Worm (Caenorhabditis elegans): ENCODE results near the gene ZK637.15.

Gene ZK637.15

DNA sequence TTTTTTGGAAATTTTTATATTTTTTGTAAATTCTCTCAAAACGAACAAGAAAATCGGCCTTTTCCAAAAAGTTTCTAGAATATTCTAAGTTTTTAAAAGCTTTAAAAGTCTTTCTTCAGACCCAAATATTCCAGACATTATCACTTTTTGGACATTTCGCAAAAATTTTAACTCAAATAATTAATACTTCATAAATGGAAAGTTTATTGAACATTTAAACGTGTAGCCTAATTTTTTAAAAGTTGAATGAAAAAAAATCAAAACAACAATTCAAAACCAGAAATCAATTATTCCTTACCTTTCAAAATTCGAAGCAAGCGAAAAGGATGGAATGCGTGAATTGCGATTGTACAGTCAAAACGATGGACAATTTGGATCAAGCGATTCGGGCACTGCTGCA is at the start of gene ZK637.15:
Gene ZK637.15, plus strand, starts transcription at position 301 of the 400 bp plus-strand sequence.
- TF ChIP-seq tab-1 (GFP tag; IDR thresholded peaks at IDR 0.05) (no peak), ref-1 (GFP tag; conservative IDR thresholded peaks at IDR 0.05) (no peak), ztf-23 (GFP tag; IDR thresholded peaks at IDR 0.05) (no peak), klf-2 (GFP tag; conservative IDR thresholded peaks at IDR 0.05) (no peak), ztf-29 (GFP tag; IDR thresholded peaks at IDR 0.05) (no peak), med-1 (GFP tag; optimal IDR thresholded peaks at IDR 0.05; ENCODE audit: insufficient read depth) (no peak), cog-1 (tag; optimal IDR thresholded peaks at IDR 0.05) (no peak), flt-1 (GFP tag; IDR thresholded peaks at IDR 0.05) (no peak), T22C8.4 (GFP tag; IDR thresholded peaks at IDR 0.05) (no peak)

DNA sequence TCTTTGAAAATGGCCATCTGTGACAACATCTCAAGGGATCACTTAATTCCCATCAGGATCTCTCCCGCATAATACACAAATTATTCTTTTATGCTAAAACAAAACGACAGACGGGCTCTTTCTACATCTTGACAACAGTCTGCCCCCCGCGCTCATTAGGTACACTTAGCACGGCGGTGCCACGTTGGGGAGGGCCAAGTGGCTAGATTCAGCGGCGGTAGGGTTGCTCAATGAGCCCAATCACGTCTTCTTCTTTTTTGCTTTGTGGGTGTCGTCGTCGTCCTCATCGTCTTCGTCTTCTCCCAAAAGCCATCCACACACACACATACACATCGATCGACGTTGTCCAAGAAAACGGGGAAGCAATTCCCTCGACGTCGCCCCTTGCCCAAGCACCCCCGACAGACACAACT is 46.8 kb upstream of the ZK637.15 start:
- TF ChIP-seq T22C8.4 (GFP tag; IDR thresholded peaks at IDR 0.05) (peak; percentile 58; the same call in 1 of the 2 replicates), tab-1 (GFP tag; IDR thresholded peaks at IDR 0.05) (no peak), cog-1 (tag; optimal IDR thresholded peaks at IDR 0.05) (peak; percentile 1), med-1 (GFP tag; optimal IDR thresholded peaks at IDR 0.05; ENCODE audit: insufficient read depth) (no peak), ref-1 (GFP tag; conservative IDR thresholded peaks at IDR 0.05) (no peak), klf-2 (GFP tag; conservative IDR thresholded peaks at IDR 0.05) (no peak), ztf-23 (GFP tag; IDR thresholded peaks at IDR 0.05) (no peak; the same call in 1 of the 2 replicates), flt-1 (GFP tag; IDR thresholded peaks at IDR 0.05) (0 out of 2 replicates have a peak, but pooled peaks have one; percentile 41), ztf-29 (GFP tag; IDR thresholded peaks at IDR 0.05) (no peak)

DNA sequence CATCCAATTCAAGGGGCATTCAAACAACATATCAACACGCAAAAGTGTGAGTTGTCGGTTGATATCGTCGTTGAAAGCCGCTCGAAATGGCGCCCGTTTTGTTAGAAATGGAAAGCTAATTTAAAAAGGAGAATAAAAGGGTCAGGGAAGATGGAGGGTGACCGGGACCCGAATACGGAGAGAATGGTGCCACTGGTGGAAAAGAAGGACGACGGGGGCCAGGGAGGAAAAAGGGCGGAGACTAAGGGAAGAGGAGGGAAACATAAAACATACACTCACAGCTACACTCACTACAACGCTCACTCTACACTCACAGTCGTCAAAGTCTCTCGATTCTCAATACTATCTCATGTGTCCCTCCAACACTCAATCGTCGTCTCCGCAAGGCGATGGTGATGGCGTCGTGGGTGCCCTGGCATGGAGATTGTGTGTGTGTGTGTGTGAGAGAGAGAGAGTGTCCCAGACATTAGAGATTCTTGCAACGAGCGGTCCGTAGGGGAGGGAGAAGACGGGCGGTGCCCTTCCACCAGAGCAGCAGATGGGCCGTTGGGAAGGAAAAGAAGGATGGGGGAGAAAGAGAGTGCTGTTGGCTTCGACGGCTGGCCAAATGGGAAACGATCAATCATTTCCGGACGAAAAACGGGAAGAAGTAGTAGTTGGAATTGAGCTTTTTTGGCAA is 45.8 kb upstream of the ZK637.15 start:
- peak; percentile 56; the same call in 1 of the 2 replicates for TF ChIP-seq ztf-23 (GFP tag; IDR thresholded peaks at IDR 0.05)
- no peak for TF ChIP-seq ztf-29 (GFP tag; IDR thresholded peaks at IDR 0.05)
- TF ChIP-seq cog-1 (tag; optimal IDR thresholded peaks at IDR 0.05): peak; percentile 85
- peak; percentile 65; the same call in 1 of the 2 replicates for TF ChIP-seq flt-1 (GFP tag; IDR thresholded peaks at IDR 0.05)
- no peak for TF ChIP-seq klf-2 (GFP tag; conservative IDR thresholded peaks at IDR 0.05)
- TF ChIP-seq T22C8.4 (GFP tag; IDR thresholded peaks at IDR 0.05): no peak
- TF ChIP-seq med-1 (GFP tag; optimal IDR thresholded peaks at IDR 0.05; ENCODE audit: insufficient read depth): no peak
- TF ChIP-seq ref-1 (GFP tag; conservative IDR thresholded peaks at IDR 0.05): no peak
- TF ChIP-seq tab-1 (GFP tag; IDR thresholded peaks at IDR 0.05): 0 out of 2 replicates have a peak, but pooled peaks have one; percentile 61

DNA sequence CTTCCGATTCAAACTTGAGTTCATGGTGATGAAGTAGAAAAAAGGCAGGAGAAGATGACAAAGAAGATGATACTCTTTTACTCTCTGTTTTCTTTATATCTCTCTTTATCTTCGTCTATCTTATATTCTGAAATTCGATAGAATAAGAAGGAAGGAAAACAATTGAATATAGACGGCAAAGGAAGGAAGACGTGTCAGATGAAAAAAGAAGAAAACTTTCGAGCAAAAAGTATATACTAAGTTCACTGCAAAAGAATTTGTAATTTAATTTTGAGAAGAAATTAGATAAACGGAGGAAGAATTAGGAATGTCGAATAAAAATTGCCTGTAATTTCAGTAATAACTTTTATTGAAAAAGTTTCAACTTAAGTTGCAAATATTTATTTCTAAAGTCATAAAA is 42.9 kb upstream of the ZK637.15 start, which contains the start of gene K01F9.2:
Gene K01F9.2, minus strand, starts transcription at position 127 of the 400 bp plus-strand sequence.
- TF ChIP-seq ref-1 (GFP tag; conservative IDR thresholded peaks at IDR 0.05): no peak
- TF ChIP-seq tab-1 (GFP tag; IDR thresholded peaks at IDR 0.05): no peak
- TF ChIP-seq cog-1 (tag; optimal IDR thresholded peaks at IDR 0.05): no peak
- TF ChIP-seq flt-1 (GFP tag; IDR thresholded peaks at IDR 0.05): no peak
- TF ChIP-seq ztf-29 (GFP tag; IDR thresholded peaks at IDR 0.05): no peak
- no peak for TF ChIP-seq ztf-23 (GFP tag; IDR thresholded peaks at IDR 0.05)
- no peak for TF ChIP-seq med-1 (GFP tag; optimal IDR thresholded peaks at IDR 0.05; ENCODE audit: insufficient read depth)
- TF ChIP-seq T22C8.4 (GFP tag; IDR thresholded peaks at IDR 0.05): no peak
- no peak for TF ChIP-seq klf-2 (GFP tag; conservative IDR thresholded peaks at IDR 0.05)

DNA sequence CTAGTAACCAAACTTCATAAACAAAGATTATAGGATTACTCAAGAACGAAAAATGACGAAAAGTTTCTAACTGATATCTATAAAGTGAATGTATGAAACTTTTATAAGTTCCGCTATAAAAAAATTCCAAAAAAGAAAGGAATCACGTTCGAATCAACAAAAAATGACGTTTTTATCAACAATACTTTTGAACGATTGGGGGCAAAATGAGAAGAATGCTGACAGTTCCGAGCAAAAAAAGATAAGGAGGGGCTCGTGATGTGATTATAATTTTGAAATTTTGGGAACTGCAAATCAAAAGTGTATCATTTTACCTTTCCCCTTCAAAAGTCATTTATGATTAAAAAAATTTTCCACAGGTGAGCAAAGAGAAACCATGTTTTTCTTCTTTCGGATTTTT is 40.9 kb upstream of the ZK637.15 start:
- no peak for TF ChIP-seq T22C8.4 (GFP tag; IDR thresholded peaks at IDR 0.05)
- TF ChIP-seq ref-1 (GFP tag; conservative IDR thresholded peaks at IDR 0.05): no peak

DNA sequence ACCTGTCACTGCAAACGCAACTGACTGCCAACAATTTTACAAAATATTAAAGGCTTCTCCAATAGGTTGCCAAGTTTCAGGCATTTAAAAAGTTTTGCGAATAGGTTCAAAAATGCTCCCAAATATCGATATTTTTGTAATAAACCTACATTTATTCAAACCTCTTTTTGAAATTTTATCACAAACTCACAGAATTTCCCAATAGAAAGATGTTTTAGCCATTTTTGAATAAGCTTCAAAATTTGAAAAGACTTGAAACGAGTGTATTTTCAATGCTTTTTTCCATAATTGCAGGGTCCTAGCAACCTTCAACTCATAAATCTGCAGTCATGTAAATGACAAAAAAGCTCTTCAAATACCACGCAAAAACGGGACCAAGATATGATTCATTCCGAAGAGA is 37.6 kb upstream of the ZK637.15 start:
- no peak for TF ChIP-seq med-1 (GFP tag; optimal IDR thresholded peaks at IDR 0.05; ENCODE audit: insufficient read depth)
- no peak for TF ChIP-seq tab-1 (GFP tag; IDR thresholded peaks at IDR 0.05)
- no peak for TF ChIP-seq ztf-29 (GFP tag; IDR thresholded peaks at IDR 0.05)
- TF ChIP-seq cog-1 (tag; optimal IDR thresholded peaks at IDR 0.05): no peak
- TF ChIP-seq ref-1 (GFP tag; conservative IDR thresholded peaks at IDR 0.05): no peak
- TF ChIP-seq flt-1 (GFP tag; IDR thresholded peaks at IDR 0.05): no peak
- no peak for TF ChIP-seq ztf-23 (GFP tag; IDR thresholded peaks at IDR 0.05)
- no peak for TF ChIP-seq T22C8.4 (GFP tag; IDR thresholded peaks at IDR 0.05)
- TF ChIP-seq klf-2 (GFP tag; conservative IDR thresholded peaks at IDR 0.05): no peak

DNA sequence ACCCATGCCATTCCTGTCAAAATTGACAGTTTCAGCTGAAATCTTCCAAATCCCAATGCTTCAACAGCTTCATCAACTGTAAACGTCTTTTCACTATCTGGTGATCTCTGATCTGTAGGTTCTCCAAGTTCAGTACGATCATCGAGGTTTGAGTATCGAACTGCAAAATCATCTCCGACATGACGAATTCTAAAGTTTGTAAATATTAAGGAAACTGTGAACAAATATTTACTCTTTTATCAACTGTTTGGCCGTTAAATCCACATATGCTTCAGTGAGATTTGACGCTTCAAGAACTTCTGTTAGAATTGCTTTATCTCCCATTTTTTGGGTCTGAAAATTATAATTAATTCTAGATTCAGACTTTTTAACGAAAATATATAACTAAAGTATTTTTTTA is 34.7 kb upstream of the ZK637.15 start, which contains the start of gene svop-1:
Gene svop-1, minus strand, starts transcription at position 339 of the 400 bp plus-strand sequence.
- TF ChIP-seq T22C8.4 (GFP tag; IDR thresholded peaks at IDR 0.05) (no peak), klf-2 (GFP tag; conservative IDR thresholded peaks at IDR 0.05) (no peak), ref-1 (GFP tag; conservative IDR thresholded peaks at IDR 0.05) (no peak), ztf-23 (GFP tag; IDR thresholded peaks at IDR 0.05) (no peak), tab-1 (GFP tag; IDR thresholded peaks at IDR 0.05) (no peak), flt-1 (GFP tag; IDR thresholded peaks at IDR 0.05) (no peak), ztf-29 (GFP tag; IDR thresholded peaks at IDR 0.05) (no peak), cog-1 (tag; optimal IDR thresholded peaks at IDR 0.05) (no peak), med-1 (GFP tag; optimal IDR thresholded peaks at IDR 0.05; ENCODE audit: insufficient read depth) (no peak)

DNA sequence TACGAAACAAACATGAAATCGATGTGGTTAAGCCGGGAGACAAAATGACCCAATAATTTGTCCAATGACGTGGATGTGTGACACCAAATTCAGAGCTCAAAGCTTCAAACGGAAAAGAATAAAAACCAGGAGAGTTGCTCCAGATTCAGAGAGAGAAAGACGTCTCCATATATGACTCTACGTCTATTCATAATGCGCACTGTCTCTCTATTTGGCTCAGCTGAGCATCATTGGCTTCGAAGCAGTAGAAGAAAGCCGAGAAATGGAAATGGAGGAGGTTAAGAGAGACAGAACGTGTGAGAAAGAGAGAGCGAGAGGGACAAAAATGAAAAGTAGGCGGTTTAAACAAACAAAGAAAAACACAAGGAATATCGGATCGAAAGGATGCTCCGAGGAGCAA is 33.6 kb upstream of the ZK637.15 start:
- TF ChIP-seq cog-1 (tag; optimal IDR thresholded peaks at IDR 0.05) (no peak), tab-1 (GFP tag; IDR thresholded peaks at IDR 0.05) (no peak), med-1 (GFP tag; optimal IDR thresholded peaks at IDR 0.05; ENCODE audit: insufficient read depth) (no peak), klf-2 (GFP tag; conservative IDR thresholded peaks at IDR 0.05) (no peak), T22C8.4 (GFP tag; IDR thresholded peaks at IDR 0.05) (no peak), ref-1 (GFP tag; conservative IDR thresholded peaks at IDR 0.05) (no peak), flt-1 (GFP tag; IDR thresholded peaks at IDR 0.05) (no peak), ztf-23 (GFP tag; IDR thresholded peaks at IDR 0.05) (no peak), ztf-29 (GFP tag; IDR thresholded peaks at IDR 0.05) (no peak)

DNA sequence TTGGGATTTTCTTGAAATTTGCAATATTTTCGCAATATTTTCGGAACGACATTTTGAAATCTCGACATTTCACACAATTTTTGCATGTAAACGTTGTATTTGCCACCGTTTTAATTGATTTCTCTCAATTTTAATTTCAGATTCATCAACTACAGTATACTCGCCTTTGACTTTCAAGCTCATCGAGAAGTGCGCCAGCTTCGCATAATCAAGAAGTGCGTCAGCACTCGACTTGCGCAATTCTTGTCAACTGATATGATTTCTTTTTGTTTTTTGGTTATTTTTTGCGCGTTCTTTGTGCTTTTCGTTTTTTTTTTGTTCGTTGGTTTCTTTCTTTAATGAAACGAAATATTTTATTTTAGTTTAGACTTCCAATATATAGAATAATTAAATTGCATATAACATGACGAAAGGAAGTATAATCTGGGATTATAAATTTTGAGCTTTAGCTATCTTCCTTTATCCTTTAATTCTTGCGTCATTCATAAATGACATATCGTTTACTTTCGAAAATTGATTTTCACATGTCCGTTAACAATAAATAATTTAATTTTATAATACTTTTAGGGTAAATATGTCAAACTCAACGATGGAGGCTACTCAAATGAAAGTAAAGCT is 32.6 kb upstream of the ZK637.15 start, which contains the start of gene famh-136:
Gene famh-136, plus strand, starts transcription at position 568 of the 618 bp plus-strand sequence.
- TF ChIP-seq T22C8.4 (GFP tag; IDR thresholded peaks at IDR 0.05): no peak
- TF ChIP-seq cog-1 (tag; optimal IDR thresholded peaks at IDR 0.05): peak; percentile 49
- TF ChIP-seq med-1 (GFP tag; optimal IDR thresholded peaks at IDR 0.05; ENCODE audit: insufficient read depth): peak; percentile 33
- TF ChIP-seq ztf-23 (GFP tag; IDR thresholded peaks at IDR 0.05): peak; percentile 86
- peak; percentile 58 for TF ChIP-seq flt-1 (GFP tag; IDR thresholded peaks at IDR 0.05)
- TF ChIP-seq tab-1 (GFP tag; IDR thresholded peaks at IDR 0.05): no peak
- no peak for TF ChIP-seq ref-1 (GFP tag; conservative IDR thresholded peaks at IDR 0.05)
